Fruit fly (Drosophila melanogaster) whole organism, wandering third instar larva: ENCODE measurements around the gene Sb.

Experiments
- Abd-B ChIP-seq: fragments of >200 bp; optimal IDR thresholded peaks from 2 replicates; lab custom pipeline; 2017; ENCODE audit warnings: missing biosample characterization, missing genetic modification characterization
- Dfd ChIP-seq: fragments of >200 bp; optimal IDR thresholded peaks from 2 replicates; lab custom pipeline; 2017; ENCODE audit warnings: missing biosample characterization, missing genetic modification characterization
- Dif ChIP-seq: fragments of 200-275, 200-300 bp; sonication (Bioruptor generic); optimal IDR thresholded peaks from 2 replicates; lab custom pipeline; 2018; ENCODE audit warnings: missing biosample characterization, missing genetic modification characterization; ENCODE audit not compliant: partially characterized antibody
- HLH106 ChIP-seq: fragments of 200-800 bp; optimal IDR thresholded peaks from 3 replicates; lab custom pipeline; 2019; ENCODE audit warnings: missing biosample characterization, mild to moderate bottlenecking, missing genetic modification characterization, moderate library complexity
- Hnf4 ChIP-seq: fragments of 200-800 bp; sonication (Bioruptor generic); optimal IDR thresholded peaks from 2 replicates; lab custom pipeline; 2016; ENCODE audit warnings: missing biosample characterization, mild to moderate bottlenecking, missing genetic modification characterization
- Hr78 ChIP-seq: fragments of >200 bp; optimal IDR thresholded peaks from 2 replicates; lab custom pipeline; 2017; ENCODE audit warnings: missing biosample characterization, missing genetic modification characterization
- Mio ChIP-seq: sonication (Bioruptor generic); optimal IDR thresholded peaks from 2 replicates; lab custom pipeline; 2016; ENCODE audit warnings: missing biosample characterization, missing genetic modification characterization
- br ChIP-seq: fragments of 200-800 bp; sonication (Bioruptor generic); optimal IDR thresholded peaks from 2 replicates; lab custom pipeline; 2016; ENCODE audit warnings: missing biosample characterization, missing genetic modification characterization
- dmrt93B ChIP-seq: fragments of 200-800 bp; sonication (Bioruptor generic); optimal IDR thresholded peaks from 2 replicates; lab custom pipeline; 2018; ENCODE audit warnings: missing biosample characterization, mild to moderate bottlenecking, missing genetic modification characterization
- dsf ChIP-seq: sonication (Bioruptor generic); optimal IDR thresholded peaks from 2 replicates; lab custom pipeline; 2016; ENCODE audit warnings: missing biosample characterization, missing genetic modification characterization, borderline replicate concordance
- fru ChIP-seq: fragments of 200-800 bp; sonication (Bioruptor generic); optimal IDR thresholded peaks from 3 replicates; lab custom pipeline; 2016; ENCODE audit warnings: missing biosample characterization, mild to moderate bottlenecking, missing genetic modification characterization
- psq ChIP-seq: fragments of 200-800 bp; sonication (Bioruptor generic); optimal IDR thresholded peaks from 3 replicates; lab custom pipeline; 2017; ENCODE audit warnings: missing biosample characterization, mild to moderate bottlenecking, missing genetic modification characterization, moderate library complexity
- sv ChIP-seq: fragments of 200-800 bp; sonication (Bioruptor generic); optimal IDR thresholded peaks from 3 replicates; lab custom pipeline; 2016; ENCODE audit warnings: missing biosample characterization, missing genetic modification characterization
- usp ChIP-seq: fragments of >200 bp; optimal IDR thresholded peaks from 2 replicates; lab custom pipeline; 2017; ENCODE audit warnings: missing biosample characterization, missing genetic modification characterization

- TF ChIP-seq dsf (GFP tag; lab: Kevin White, UChicago): no peak
- TF ChIP-seq fru (GFP tag; lab: Kevin White, UChicago): no peak
- TF ChIP-seq usp (GFP tag; lab: Kevin White, UChicago): no peak
- TF ChIP-seq HLH106 (tag; lab: Kevin White, UChicago): no peak
- no peak for TF ChIP-seq br
- no peak for TF ChIP-seq dmrt93B (GFP tag; lab: Kevin White, UChicago)
- no peak for TF ChIP-seq Mio (GFP tag; lab: Kevin White, UChicago)
- no peak for TF ChIP-seq psq (GFP tag; lab: Kevin White, UChicago)
- TF ChIP-seq Dif (GFP tag; lab: Kevin White, UChicago): no peak
- TF ChIP-seq Dfd (GFP tag; lab: Kevin White, UChicago): no peak
- no peak for TF ChIP-seq Abd-B (GFP tag; lab: Kevin White, UChicago)
- TF ChIP-seq sv: no peak
- no peak for TF ChIP-seq Hr78 (GFP tag; lab: Kevin White, UChicago)
- TF ChIP-seq Hnf4: no peak
Observed at dm6 chr3R:16190782-16191181, 74.8 kb downstream of the Sb start.
